Fruit fly (Drosophila melanogaster) whole organism, wandering third instar larva: ENCODE measurements around the gene Naxd.

Source experiments
- CG32264 ChIP-seq: fragments of 200-800 bp; sonication (Bioruptor generic); optimal IDR thresholded peaks from 2 replicates; lab custom pipeline; 2016; ENCODE audit warnings: missing biosample characterization, missing genetic modification characterization
- CrebA ChIP-seq: fragments of 200-800 bp; sonication (Bioruptor generic); optimal IDR thresholded peaks from 2 replicates; lab custom pipeline; 2016; ENCODE audit warnings: missing biosample characterization, mild to moderate bottlenecking, missing genetic modification characterization, borderline replicate concordance
- Dfd ChIP-seq: fragments of >200 bp; optimal IDR thresholded peaks from 2 replicates; lab custom pipeline; 2017; ENCODE audit warnings: missing biosample characterization, missing genetic modification characterization
- Dif ChIP-seq: fragments of 200-275, 200-300 bp; sonication (Bioruptor generic); optimal IDR thresholded peaks from 2 replicates; lab custom pipeline; 2018; ENCODE audit warnings: missing biosample characterization, missing genetic modification characterization; ENCODE audit not compliant: partially characterized antibody
- GATAd ChIP-seq: sonication (Bioruptor generic); optimal IDR thresholded peaks from 2 replicates; lab custom pipeline; 2016; ENCODE audit warnings: missing biosample characterization, missing genetic modification characterization
- Hnf4 ChIP-seq: fragments of 200-800 bp; sonication (Bioruptor generic); optimal IDR thresholded peaks from 2 replicates; lab custom pipeline; 2016; ENCODE audit warnings: missing biosample characterization, mild to moderate bottlenecking, missing genetic modification characterization
- Hr78 ChIP-seq: fragments of >200 bp; optimal IDR thresholded peaks from 2 replicates; lab custom pipeline; 2017; ENCODE audit warnings: missing biosample characterization, missing genetic modification characterization
- Jra ChIP-seq: sonication (Bioruptor generic); optimal IDR thresholded peaks from 2 replicates; lab custom pipeline; 2016; ENCODE audit warnings: missing biosample characterization, missing genetic modification characterization
- Mio ChIP-seq: sonication (Bioruptor generic); optimal IDR thresholded peaks from 2 replicates; lab custom pipeline; 2016; ENCODE audit warnings: missing biosample characterization, missing genetic modification characterization
- Myc ChIP-seq: fragments of >200 bp; optimal IDR thresholded peaks from 2 replicates; lab custom pipeline; 2017
- N ChIP-seq: fragments of >200 bp; optimal IDR thresholded peaks from 2 replicates; lab custom pipeline; 2018; ENCODE audit warnings: missing biosample characterization, missing external identifiers, missing genetic modification characterization
- Rel ChIP-seq, 2 experiments: fragments of 200-800 bp; sonication (Bioruptor generic) in 1 of 2; optimal IDR thresholded peaks; 2 replicates in 1 of 2; 3 replicates in 1 of 2; lab custom pipeline; 2016 to 2019; ENCODE audit warnings: mild to moderate bottlenecking in 2 of 2, missing biosample characterization in 2 of 2, missing genetic modification characterization in 2 of 2, moderate library complexity in 1 of 2
- Sp1 ChIP-seq: fragments of 200-800 bp; sonication (Bioruptor generic); optimal IDR thresholded peaks from 3 replicates; lab custom pipeline; 2019; ENCODE audit warnings: missing biosample characterization, mild to moderate bottlenecking, missing genetic modification characterization, moderate library complexity
- Vsx2 ChIP-seq: fragments of 200-300, 225-300 bp; sonication (Bioruptor generic); optimal IDR thresholded peaks from 2 replicates; lab custom pipeline; 2018; ENCODE audit warnings: missing biosample characterization, missing genetic modification characterization; ENCODE audit not compliant: partially characterized antibody
- br ChIP-seq: fragments of 200-800 bp; sonication (Bioruptor generic); optimal IDR thresholded peaks from 2 replicates; lab custom pipeline; 2016; ENCODE audit warnings: missing biosample characterization, missing genetic modification characterization
- brk ChIP-seq: fragments of 200-800 bp; sonication (Bioruptor generic); optimal IDR thresholded peaks from 2 replicates; lab custom pipeline; 2016; ENCODE audit warnings: missing biosample characterization, mild to moderate bottlenecking, missing genetic modification characterization
- dl ChIP-seq, 2 experiments: fragments of 175-275, 200-275 bp in 1 of 2; fragments of 200-275 bp in 1 of 2; sonication (Bioruptor generic); optimal IDR thresholded peaks; lab custom pipeline; 2018; ENCODE audit warnings: mild to moderate bottlenecking in 2 of 2, missing biosample characterization in 2 of 2, missing genetic modification characterization in 2 of 2, moderate library complexity in 2 of 2; ENCODE audit not compliant: partially characterized antibody in 2 of 2, insufficient read depth in 1 of 2
- dmrt93B ChIP-seq: fragments of 200-800 bp; sonication (Bioruptor generic); optimal IDR thresholded peaks from 2 replicates; lab custom pipeline; 2018; ENCODE audit warnings: missing biosample characterization, mild to moderate bottlenecking, missing genetic modification characterization
- ey ChIP-seq: fragments of 200-800 bp; sonication (Bioruptor generic); optimal IDR thresholded peaks from 2 replicates; lab custom pipeline; 2016; ENCODE audit warnings: missing biosample characterization, missing genetic modification characterization
- fru ChIP-seq: fragments of 200-800 bp; sonication (Bioruptor generic); optimal IDR thresholded peaks from 3 replicates; lab custom pipeline; 2016; ENCODE audit warnings: missing biosample characterization, mild to moderate bottlenecking, missing genetic modification characterization
- h ChIP-seq: fragments of 200-800 bp; sonication (Bioruptor generic); optimal IDR thresholded peaks from 3 replicates; lab custom pipeline; 2016; ENCODE audit warnings: missing biosample characterization, mild to moderate bottlenecking, missing genetic modification characterization
- jim ChIP-seq: fragments of 175-275, 200-325 bp; sonication (Bioruptor generic); optimal IDR thresholded peaks from 2 replicates; lab custom pipeline; 2016; ENCODE audit warnings: missing biosample characterization, mild to moderate bottlenecking, missing genetic modification characterization
- lola ChIP-seq: fragments of >200 bp; optimal IDR thresholded peaks from 2 replicates; lab custom pipeline; 2017; ENCODE audit warnings: missing biosample characterization, missing genetic modification characterization
- pan ChIP-seq: fragments of >200 bp; optimal IDR thresholded peaks from 2 replicates; lab custom pipeline; 2017
- psq ChIP-seq: fragments of 200-800 bp; sonication (Bioruptor generic); optimal IDR thresholded peaks from 3 replicates; lab custom pipeline; 2017; ENCODE audit warnings: missing biosample characterization, mild to moderate bottlenecking, missing genetic modification characterization, moderate library complexity
- rgr ChIP-seq: fragments of 200-800 bp; sonication (Bioruptor generic); optimal IDR thresholded peaks from 3 replicates; lab custom pipeline; 2016; ENCODE audit warnings: missing biosample characterization, mild to moderate bottlenecking, missing genetic modification characterization
- tai ChIP-seq: sonication (Bioruptor generic); optimal IDR thresholded peaks from 2 replicates; lab custom pipeline; 2016; ENCODE audit warnings: missing biosample characterization, missing genetic modification characterization
- usp ChIP-seq: fragments of >200 bp; optimal IDR thresholded peaks from 2 replicates; lab custom pipeline; 2017; ENCODE audit warnings: missing biosample characterization, missing genetic modification characterization
- woc ChIP-seq: sonication (Bioruptor generic); optimal IDR thresholded peaks from 2 replicates; lab custom pipeline; 2016; ENCODE audit warnings: missing biosample characterization, mild to moderate bottlenecking, missing genetic modification characterization

Naxd gene

dm6 chr3L:19143940-19144571 lies 46.5 kb upstream of the Naxd start:
- TF ChIP-seq Dfd (GFP tag; lab: Kevin White, UChicago) (peak; percentile 98), pan (lab: Kevin White, UChicago) (no peak)
- TF ChIP-seq, all 38 proteins: peak for 1

dm6 chr3L:19142587-19142986 lies 45.1 kb upstream of the Naxd start:
- TF ChIP-seq ey (GFP tag; lab: Kevin White, UChicago) (no peak), rgr (GFP tag; lab: Kevin White, UChicago) (no peak), Myc (no peak), tai (GFP tag; lab: Kevin White, UChicago) (no peak), Dfd (GFP tag; lab: Kevin White, UChicago) (no peak), GATAd (no peak), Hr78 (GFP tag; lab: Kevin White, UChicago) (no peak), fru (GFP tag; lab: Kevin White, UChicago) (no peak), N (no peak), Vsx2 (no peak), usp (GFP tag; lab: Kevin White, UChicago) (no peak), woc (GFP tag; lab: Kevin White, UChicago) (no peak)

- no peak for TF ChIP-seq pan (lab: Kevin White, UChicago)
- TF ChIP-seq lola (GFP tag; lab: Kevin White, UChicago), result no peak
- no peak for TF ChIP-seq Dfd (GFP tag; lab: Kevin White, UChicago)
- TF ChIP-seq Jra, result no peak
- TF ChIP-seq Vsx2, result peak; percentile 90
- no peak for TF ChIP-seq brk (GFP tag; lab: Kevin White, UChicago)
- no peak for TF ChIP-seq woc (GFP tag; lab: Kevin White, UChicago)
- TF ChIP-seq Sp1, result no peak
- peak; percentile 72 for TF ChIP-seq Myc
These were observed 42.8 kb upstream of the Naxd start for dm6 chr3L:19140084-19141011.

- no peak for TF ChIP-seq CG32264 (GFP tag; lab: Kevin White, UChicago)
- no peak for TF ChIP-seq br
- no peak for TF ChIP-seq Vsx2
- no peak for TF ChIP-seq Hnf4 (GFP tag; lab: Kevin White, UChicago)
- TF ChIP-seq woc (GFP tag; lab: Kevin White, UChicago), result no peak
- no peak for TF ChIP-seq Rel (GFP tag; optimal IDR thresholded peaks at IDR 0.05; lab: Kevin White, UChicago)
- TF ChIP-seq Rel (tag; optimal IDR thresholded peaks at IDR 0.05; lab: Kevin White, UChicago), result no peak
- no peak for TF ChIP-seq brk (GFP tag; lab: Kevin White, UChicago)
- TF ChIP-seq psq, result no peak
- no peak for TF ChIP-seq dl (GFP tag; optimal IDR thresholded peaks at IDR 0.05; lab: Kevin White, UChicago; ENCODE audit: insufficient read depth in 1 of 2, partially characterized antibody in 2 of 2)
- no peak for TF ChIP-seq jim (GFP tag; lab: Kevin White, UChicago)
- TF ChIP-seq rgr (GFP tag; lab: Kevin White, UChicago), result no peak
These were observed 41.5 kb upstream of the Naxd start, which contains the start of gene CG14082 for dm6 chr3L:19138925-19139503. CG14082 (minus strand) TSS chr3L:19138975.

dm6 chr3L:19132586-19132985 lies 35.1 kb upstream of the Naxd start:
- no peak for TF ChIP-seq Hr78 (GFP tag; lab: Kevin White, UChicago)
- no peak for TF ChIP-seq Vsx2
- no peak for TF ChIP-seq psq
- TF ChIP-seq Mio (GFP tag; lab: Kevin White, UChicago), result no peak
- TF ChIP-seq pan (lab: Kevin White, UChicago), result no peak
- TF ChIP-seq, all 38 proteins: peak for 0

- TF ChIP-seq usp (GFP tag; lab: Kevin White, UChicago) (no peak), CrebA (GFP tag; lab: Kevin White, UChicago) (no peak), dl (GFP tag; optimal IDR thresholded peaks at IDR 0.05; lab: Kevin White, UChicago; ENCODE audit: insufficient read depth in 1 of 2, partially characterized antibody in 2 of 2) (no peak), h (no peak), dmrt93B (GFP tag; lab: Kevin White, UChicago) (no peak), fru (GFP tag; lab: Kevin White, UChicago) (no peak), Rel (GFP tag; optimal IDR thresholded peaks at IDR 0.05; lab: Kevin White, UChicago) (no peak), Rel (tag; optimal IDR thresholded peaks at IDR 0.05; lab: Kevin White, UChicago) (no peak), Jra (no peak), Dif (GFP tag; lab: Kevin White, UChicago) (no peak), Sp1 (no peak), Vsx2 (no peak), pan (lab: Kevin White, UChicago) (no peak), GATAd (no peak)
These were observed 32.1 kb upstream of the Naxd start, which contains the start of gene Spn75F for dm6 chr3L:19129565-19129964. Spn75F (minus strand) TSS chr3L:19129665.
